Worm (Caenorhabditis elegans): ENCODE data around the gene cth-2.

Gene cth-2

ce11 chrII:7104794-7105613 lies 47.2 kb upstream of the cth-2 start, which contains the start of the genes farl-11 and rpl-33 (continued):
- TF ChIP-seq zag-1 (tag; optimal IDR thresholded peaks at IDR 0.05) = no peak
- 0 out of 2 replicates have a peak, but pooled peaks have one; percentile 41 for TF ChIP-seq ceh-20 (GFP tag; IDR thresholded peaks at IDR 0.05)
- TF ChIP-seq zfp-2 (tag; optimal IDR thresholded peaks at IDR 0.05) = peak; percentile 70
- TF ChIP-seq daf-16 (GFP tag; optimal IDR thresholded peaks at IDR 0.05) = peak in 1 of 2 experiments; percentile 28
- peak; percentile 76 for TF ChIP-seq daf-16 (tag; optimal IDR thresholded peaks at IDR 0.05)
- TF ChIP-seq fkh-10 (GFP tag; optimal IDR thresholded peaks at IDR 0.05) = peak; percentile 58

ce11 chrII:7103111-7103510 lies 45.4 kb upstream of the cth-2 start:
- TF ChIP-seq dve-1 (tag; optimal IDR thresholded peaks at IDR 0.05; ENCODE audit: insufficient read depth) (no peak), unc-62 (GFP tag; optimal IDR thresholded peaks at IDR 0.05 in 1 of 2) (peak in 1 of 2 experiments; percentile 93), unc-62 (tag; optimal IDR thresholded peaks at IDR 0.05) (no peak)

- TF ChIP-seq dmd-6 (GFP tag; IDR thresholded peaks at IDR 0.05) (peak; percentile 41), lsy-2 (tag; optimal IDR thresholded peaks at IDR 0.05) (peak in 1 of 2 experiments; percentile 47), nhr-28 (tag; optimal IDR thresholded peaks at IDR 0.05) (peak; percentile 25), mdt-29 (GFP tag; IDR thresholded peaks at IDR 0.05) (no peak), nhr-6 (tag; optimal IDR thresholded peaks at IDR 0.05) (no peak), hmg-1.1 (GFP tag; IDR thresholded peaks at IDR 0.05) (peak; percentile 14; the same call in 1 of the 2 replicates), nhr-48 (tag; optimal IDR thresholded peaks at IDR 0.05) (no peak), unc-39 (tag; optimal IDR thresholded peaks at IDR 0.05) (no peak), hlh-11 (tag; optimal IDR thresholded peaks at IDR 0.05) (peak; percentile 16), hif-1 (tag; optimal IDR thresholded peaks at IDR 0.05) (peak in 1 of 2 experiments; percentile 99), attf-4 (tag; optimal IDR thresholded peaks at IDR 0.05) (no peak), cey-2 (tag; optimal IDR thresholded peaks at IDR 0.05; ENCODE audit: borderline replicate concordance, insufficient read depth) (no peak)
These were observed 44.5 kb upstream of the cth-2 start for ce11 chrII:7102288-7102687.

- TF ChIP-seq T26A8.4 (GFP tag; IDR thresholded peaks at IDR 0.05) (peak; percentile 54; the same call in 1 of the 2 replicates), zfp-3 (GFP tag; conservative IDR thresholded peaks at IDR 0.05) (peak; percentile 85; the same call in 1 of the 2 replicates), dmd-6 (GFP tag; IDR thresholded peaks at IDR 0.05) (peak; percentile 44), saeg-2 (GFP tag; IDR thresholded peaks at IDR 0.05) (0 out of 2 replicates have a peak, but pooled peaks have one; percentile 66), T20F7.1 (GFP tag; optimal IDR thresholded peaks at IDR 0.05) (peak; percentile 59), hif-1 (tag; optimal IDR thresholded peaks at IDR 0.05) (peak in 1 of 2 experiments; percentile 1), madf-5 (GFP tag; IDR thresholded peaks at IDR 0.05) (0 out of 4 replicates have a peak, but pooled peaks of 1 of the 2 experiments have one; percentile 13), ctbp-1 (GFP tag; IDR thresholded peaks at IDR 0.05) (no peak), lin-38 (GFP tag; IDR thresholded peaks at IDR 0.05) (peak; percentile 42), duxl-1 (tag; optimal IDR thresholded peaks at IDR 0.05; ENCODE audit: poor library complexity) (no peak), ama-1 (optimal IDR thresholded peaks at IDR 0.05) (peak; percentile 70)
These were observed 43.1 kb upstream of the cth-2 start, which contains the start of gene mmaa-1 for ce11 chrII:7100838-7101237. Gene mmaa-1 (minus strand): TSS chrII:7101165.

ce11 chrII:7099231-7099630 lies 41.5 kb upstream of the cth-2 start:
- TF ChIP-seq ceh-20 (GFP tag; IDR thresholded peaks at IDR 0.05) (no peak), lsy-2 (tag; optimal IDR thresholded peaks at IDR 0.05) (peak in 1 of 2 experiments; percentile 10), Y5F2A.4 (GFP tag; optimal IDR thresholded peaks at IDR 0.05) (no peak), ama-1 (optimal IDR thresholded peaks at IDR 0.05) (peak; percentile 63), zip-11 (GFP tag; IDR thresholded peaks at IDR 0.05) (no peak), egl-43 (GFP tag; IDR thresholded peaks at IDR 0.05) (no peak), ctbp-1 (GFP tag; IDR thresholded peaks at IDR 0.05) (no peak), tag-97 (GFP tag; IDR thresholded peaks at IDR 0.05) (no peak), unc-62 (GFP tag; optimal IDR thresholded peaks at IDR 0.05 in 1 of 2) (peak in 1 of 2 experiments; percentile 96), unc-62 (tag; optimal IDR thresholded peaks at IDR 0.05) (no peak), zfp-3 (GFP tag; conservative IDR thresholded peaks at IDR 0.05) (peak; percentile 74; the same call in 1 of the 2 replicates), hlh-30 (tag; optimal IDR thresholded peaks at IDR 0.05; ENCODE audit: insufficient read depth) (no peak), ztf-11 (tag; optimal IDR thresholded peaks at IDR 0.05) (no peak), hif-1 (tag; optimal IDR thresholded peaks at IDR 0.05) (peak in 1 of 2 experiments; percentile 31), nhr-10 (tag; optimal IDR thresholded peaks at IDR 0.05) (no peak), madf-5 (GFP tag; IDR thresholded peaks at IDR 0.05) (0 out of 4 replicates have a peak, but pooled peaks of 1 of the 2 experiments have one; percentile 3), lir-3 (tag; optimal IDR thresholded peaks at IDR 0.05) (no peak), mdt-29 (GFP tag; IDR thresholded peaks at IDR 0.05) (no peak), T20F7.1 (GFP tag; optimal IDR thresholded peaks at IDR 0.05) (peak; percentile 38), ZK546.5 (tag; optimal IDR thresholded peaks at IDR 0.05) (no peak), aha-1 (tag) (no peak)

Measured in whole organism, L4 larva.